Worm (Caenorhabditis elegans): ENCODE measurements around the gene C07E3.8.

Gene C07E3.8

DNA sequence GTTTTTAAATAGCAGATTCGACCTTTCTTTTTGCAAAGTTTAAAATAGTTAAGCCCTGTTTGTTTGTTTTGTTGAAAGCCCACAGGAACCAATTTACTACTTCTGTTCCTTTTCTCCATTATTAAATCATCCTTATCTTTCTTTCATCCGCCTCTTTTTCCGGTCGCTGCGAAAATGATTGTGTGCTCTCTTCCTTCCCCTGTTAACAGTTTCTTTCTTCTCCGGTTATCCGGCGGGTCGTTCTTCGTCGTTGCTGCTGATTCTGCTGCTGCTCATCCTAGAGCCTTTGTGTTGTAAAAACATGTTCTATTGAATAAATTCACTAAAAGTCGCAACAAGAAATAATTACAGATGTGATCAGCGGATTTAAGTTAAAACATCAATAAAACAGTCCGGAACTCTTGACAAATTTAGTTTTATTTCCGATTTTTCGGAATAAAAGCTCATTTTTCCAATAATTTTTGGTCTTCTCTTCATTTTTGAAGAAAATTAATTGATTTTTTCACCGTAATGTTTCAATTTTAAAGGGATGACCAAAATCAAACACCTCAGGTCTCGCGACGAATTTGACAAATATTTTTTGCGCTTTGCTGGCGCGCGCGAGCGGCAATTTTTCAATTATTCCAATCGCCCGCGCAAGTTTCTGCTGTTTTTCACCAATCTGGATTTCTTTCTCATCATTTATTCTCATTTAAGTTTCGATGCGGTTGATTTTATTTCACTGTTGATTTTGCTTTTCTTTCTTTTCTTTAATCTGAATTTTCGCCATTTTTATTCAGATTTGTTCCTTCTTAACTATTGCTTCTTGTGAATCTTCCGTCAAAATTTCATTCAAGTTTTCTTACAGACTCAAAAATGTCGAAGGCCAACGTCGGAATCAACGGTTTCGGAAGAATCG lies 41.5 kb downstream of the C07E3.8 start, which contains the start of gene gpd-1 (continued):
- no peak for TF ChIP-seq hlh-26 (GFP tag; conservative IDR thresholded peaks at IDR 0.05)
- TF ChIP-seq F22D6.2 (tag; optimal IDR thresholded peaks at IDR 0.05): no peak
- TF ChIP-seq nfya-2 (GFP tag; IDR thresholded peaks at IDR 0.05): no peak
- TF ChIP-seq hlh-12 (tag; optimal IDR thresholded peaks at IDR 0.05): no peak
- no peak for TF ChIP-seq rpc-1 (optimal IDR thresholded peaks at IDR 0.05)
- TF ChIP-seq rpc-1 (tag; optimal IDR thresholded peaks at IDR 0.05): no peak
- peak; percentile 82 for TF ChIP-seq lir-1 (GFP tag; conservative IDR thresholded peaks at IDR 0.05)
- no peak for TF ChIP-seq sptf-2 (GFP tag; optimal IDR thresholded peaks at IDR 0.05)
- TF ChIP-seq F23B12.7 (tag; optimal IDR thresholded peaks at IDR 0.05; ENCODE audit: insufficient read depth): no peak
- TF ChIP-seq snpc-3.4 (tag; optimal IDR thresholded peaks at IDR 0.05): peak; percentile 93

DNA sequence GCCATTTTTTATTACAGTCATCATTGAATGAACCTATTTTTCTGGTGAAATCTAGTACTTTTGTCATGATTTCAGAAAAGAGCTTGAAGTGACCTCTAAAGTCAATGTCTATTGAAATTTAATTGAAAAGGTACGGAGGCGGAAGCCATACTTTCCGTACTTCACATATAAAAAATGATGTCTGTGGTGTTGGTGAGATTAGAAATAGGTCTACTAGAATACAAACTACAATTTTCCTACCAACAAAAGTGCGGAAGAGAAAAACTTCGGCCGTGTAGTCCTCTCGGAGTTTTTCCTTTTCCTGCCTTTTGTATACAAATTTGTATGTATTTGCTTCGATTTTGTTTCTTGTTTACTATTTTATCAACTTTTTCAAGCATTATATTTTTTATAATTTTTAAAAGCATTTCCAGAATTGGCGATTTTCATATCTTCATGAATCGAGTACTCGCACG lies 43.3 kb downstream of the C07E3.8 start, which contains the start of gene T09F3.4:
TSS of gene T09F3.4 (plus strand) at position 405 of the 455 bp plus-strand sequence.
- no peak for TF ChIP-seq F37B4.10 (GFP tag; IDR thresholded peaks at IDR 0.05)
- no peak for TF ChIP-seq ama-1 (optimal IDR thresholded peaks at IDR 0.05)
- TF ChIP-seq ama-1 (GFP tag; optimal IDR thresholded peaks at IDR 0.05): no peak
- TF ChIP-seq somi-1 (GFP tag; optimal IDR thresholded peaks at IDR 0.05): no peak
- TF ChIP-seq aptf-3 (GFP tag; IDR thresholded peaks at IDR 0.05): no peak
- TF ChIP-seq ztf-28 (GFP tag; IDR thresholded peaks at IDR 0.05): no peak
- TF ChIP-seq ztf-3 (GFP tag; optimal IDR thresholded peaks at IDR 0.05): no peak
- TF ChIP-seq mcd-1 (GFP tag; IDR thresholded peaks at IDR 0.05): peak; percentile 44; the same call in 1 of the 2 replicates
- peak; percentile 33 for TF ChIP-seq snpc-4 (GFP tag; optimal IDR thresholded peaks at IDR 0.05)
- peak in 2 of 4 experiments; percentile 15 to 19 for TF ChIP-seq snpc-4 (tag; optimal IDR thresholded peaks at IDR 0.05)
- no peak for TF ChIP-seq let-526 (GFP tag; IDR thresholded peaks at IDR 0.05)
- TF ChIP-seq nhr-120 (GFP tag; IDR thresholded peaks at IDR 0.05): no peak
- TF ChIP-seq hrde-1 (tag; optimal IDR thresholded peaks at IDR 0.05; ENCODE audit: borderline replicate concordance): peak; percentile 62
- no peak for TF ChIP-seq nhr-80 (tag; optimal IDR thresholded peaks at IDR 0.05)
- no peak for TF ChIP-seq pha-4 (tag; optimal IDR thresholded peaks at IDR 0.05)
- TF ChIP-seq snpc-1.1 (tag; optimal IDR thresholded peaks at IDR 0.05; ENCODE audit: insufficient read depth): no peak
- TF ChIP-seq ztf-6 (GFP tag; IDR thresholded peaks at IDR 0.05): no peak
- peak; percentile 33 for TF ChIP-seq ceh-27 (GFP tag; optimal IDR thresholded peaks at IDR 0.05)
- no peak for TF ChIP-seq F23B12.7 (tag; optimal IDR thresholded peaks at IDR 0.05; ENCODE audit: insufficient read depth)
- no peak for TF ChIP-seq F10E7.11 (tag; optimal IDR thresholded peaks at IDR 0.05)
- TF ChIP-seq egrh-3 (GFP tag; IDR thresholded peaks at IDR 0.05): no peak
- TF ChIP-seq dpl-1 (GFP tag; optimal IDR thresholded peaks at IDR 0.05): peak; percentile 13
- TF ChIP-seq F33H1.4 (GFP tag; IDR thresholded peaks at IDR 0.05): peak; percentile 61
- TF ChIP-seq hlh-26 (GFP tag; conservative IDR thresholded peaks at IDR 0.05): no peak
- TF ChIP-seq ets-4 (GFP tag; optimal IDR thresholded peaks at IDR 0.05): no peak
- 0 out of 2 replicates have a peak, but pooled peaks have one; percentile 49 for TF ChIP-seq ekl-4 (GFP tag; IDR thresholded peaks at IDR 0.05)
- peak; percentile 43 for TF ChIP-seq xnd-1 (tag; optimal IDR thresholded peaks at IDR 0.05)
- no peak for TF ChIP-seq egl-18 (GFP tag; IDR thresholded peaks at IDR 0.05)
- peak; percentile 23; the same call in 1 of the 2 replicates for TF ChIP-seq dox-1 (GFP tag; IDR thresholded peaks at IDR 0.05)
- peak; percentile 65 for TF ChIP-seq snpc-3.4 (tag; optimal IDR thresholded peaks at IDR 0.05)
- TF ChIP-seq lir-1 (GFP tag; conservative IDR thresholded peaks at IDR 0.05): peak; percentile 58; the same call in 1 of the 2 replicates
- TF ChIP-seq rpc-1 (optimal IDR thresholded peaks at IDR 0.05): no peak
- no peak for TF ChIP-seq rpc-1 (tag; optimal IDR thresholded peaks at IDR 0.05)
- no peak for TF ChIP-seq F55B11.4 (tag; optimal IDR thresholded peaks at IDR 0.05; ENCODE audit: borderline replicate concordance, insufficient read depth)
- TF ChIP-seq chd-7 (tag; optimal IDR thresholded peaks at IDR 0.05): no peak
- TF ChIP-seq die-1 (tag; optimal IDR thresholded peaks at IDR 0.05): no peak
- TF ChIP-seq mes-4 (tag; optimal IDR thresholded peaks at IDR 0.05): no peak
- TF ChIP-seq B0019.2 (GFP tag; conservative IDR thresholded peaks at IDR 0.05): 0 out of 2 replicates have a peak, but pooled peaks have one; percentile 53
- no peak for TF ChIP-seq atf-7 (tag; optimal IDR thresholded peaks at IDR 0.05)
- no peak for TF ChIP-seq lin-40 (tag; optimal IDR thresholded peaks at IDR 0.05)
- TF ChIP-seq madf-6 (GFP tag; IDR thresholded peaks at IDR 0.05): peak; percentile 82
- no peak for TF ChIP-seq nfya-2 (GFP tag; IDR thresholded peaks at IDR 0.05)

All from whole organism, young adult.